Fruit fly (Drosophila melanogaster) whole organism, embryonic: ENCODE results near the gene CG43895.

Source experiments
- Antp ChIP-seq: fragments of 200-800 bp; sonication (Bioruptor generic); optimal IDR thresholded peaks from 3 replicates; lab custom pipeline; 2016; ENCODE audit warnings: missing biosample characterization, missing genetic modification characterization
- CG10147 ChIP-seq: fragments of 200-800 bp; sonication (Bioruptor generic); optimal IDR thresholded peaks from 2 replicates; lab custom pipeline; 2019; ENCODE audit warnings: missing biosample characterization, mild to moderate bottlenecking, missing genetic modification characterization, moderate library complexity
- CG10565 ChIP-seq: fragments of 200-800 bp; sonication (Bioruptor generic); optimal IDR thresholded peaks from 3 replicates; lab custom pipeline; 2016; ENCODE audit warnings: missing biosample characterization, mild to moderate bottlenecking, missing genetic modification characterization
- CG10979 ChIP-seq: fragments of 200-800 bp; sonication (Bioruptor generic); optimal IDR thresholded peaks from 2 replicates; lab custom pipeline; 2018; ENCODE audit warnings: missing biosample characterization, mild to moderate bottlenecking, missing genetic modification characterization, moderate library complexity
- CG11085 ChIP-seq: fragments of 200-800 bp; sonication (Bioruptor generic); IDR thresholded peaks from 2 replicates; pipeline ENCODE4 v1.3.6; 2022; ENCODE audit warnings: missing biosample characterization, missing genetic modification characterization
- CG12769 ChIP-seq: fragments of 200-800 bp; sonication (Bioruptor generic); optimal IDR thresholded peaks from 2 replicates; lab custom pipeline; 2019; ENCODE audit warnings: missing biosample characterization, mild to moderate bottlenecking, missing genetic modification characterization, moderate library complexity
- CG18619 ChIP-seq: fragments of 200-800 bp; sonication (Bioruptor generic); optimal IDR thresholded peaks from 3 replicates; lab custom pipeline; 2017; ENCODE audit warnings: missing biosample characterization, mild to moderate bottlenecking, missing genetic modification characterization
- CG2116 ChIP-seq: fragments of 200-800 bp; sonication (Bioruptor generic); optimal IDR thresholded peaks from 3 replicates; lab custom pipeline; 2018; ENCODE audit warnings: missing biosample characterization, mild to moderate bottlenecking, missing genetic modification characterization
- CG2678 ChIP-seq: fragments of 200-800 bp; sonication (Bioruptor generic); optimal IDR thresholded peaks from 3 replicates; lab custom pipeline; 2019; ENCODE audit warnings: missing biosample characterization, mild to moderate bottlenecking, missing genetic modification characterization, moderate library complexity
- CG6175 ChIP-seq: fragments of 200-800 bp; sonication (Bioruptor generic); IDR thresholded peaks from 3 replicates; pipeline ENCODE4 v1.3.6; 2022; ENCODE audit warnings: missing biosample characterization, missing genetic modification characterization
- CG6689 ChIP-seq: fragments of 200-800 bp; sonication (Bioruptor generic); IDR thresholded peaks from 2 replicates; pipeline ENCODE4 v1.3.6; 2022; ENCODE audit warnings: missing biosample characterization, missing genetic modification characterization
- CG7839 ChIP-seq: fragments of 200-800 bp; sonication (Bioruptor generic); optimal IDR thresholded peaks from 3 replicates; lab custom pipeline; 2018; ENCODE audit warnings: missing biosample characterization, mild to moderate bottlenecking, missing genetic modification characterization, moderate library complexity
- CG7928 ChIP-seq: fragments of 200-800 bp; sonication (Bioruptor generic); optimal IDR thresholded peaks from 2 replicates; lab custom pipeline; 2017; ENCODE audit warnings: missing biosample characterization, mild to moderate bottlenecking, missing genetic modification characterization
- CG7963 ChIP-seq: fragments of 200-800 bp; sonication (Bioruptor generic); IDR thresholded peaks from 3 replicates; pipeline ENCODE4 v1.3.6; 2022; ENCODE audit warnings: missing biosample characterization, missing genetic modification characterization; ENCODE audit not compliant: partially characterized antibody
- CG7987 ChIP-seq: fragments of 200-800 bp; sonication (Bioruptor generic); optimal IDR thresholded peaks from 2 replicates; lab custom pipeline; 2018; ENCODE audit warnings: missing biosample characterization, mild to moderate bottlenecking, missing genetic modification characterization, moderate library complexity
- CG8290 ChIP-seq, 3 experiments: fragments of 200-800 bp; sonication (Bioruptor generic); optimal IDR thresholded peaks; 2 replicates each; lab custom pipeline; 2016 to 2019; ENCODE audit warnings: missing biosample characterization in 3 of 3, missing genetic modification characterization in 3 of 3, mild to moderate bottlenecking in 2 of 3, moderate library complexity in 1 of 3
- CG8924 ChIP-seq: fragments of 200-800 bp; optimal IDR thresholded peaks from 3 replicates; lab custom pipeline; 2019; ENCODE audit warnings: missing biosample characterization, mild to moderate bottlenecking, missing genetic modification characterization, moderate library complexity
- Dip2 ChIP-seq: fragments of 200-800 bp; sonication (Bioruptor generic); IDR thresholded peaks from 2 replicates; pipeline ENCODE4 v1.3.6; 2022; ENCODE audit warnings: missing biosample characterization, missing genetic modification characterization
- Doc3 ChIP-seq: fragments of 200-800 bp; sonication (Bioruptor generic); IDR thresholded peaks from 3 replicates; pipeline ENCODE4 v1.3.6; 2022; ENCODE audit warnings: missing biosample characterization, missing genetic modification characterization; ENCODE audit not compliant: partially characterized antibody
- Dref ChIP-seq: fragments of 200-800 bp; sonication (Bioruptor generic); IDR thresholded peaks from 2 replicates; pipeline ENCODE4 v1.3.6; 2022; ENCODE audit warnings: missing biosample characterization, missing genetic modification characterization
- Fer2 ChIP-seq: fragments of 200-800 bp; sonication (Bioruptor generic); optimal IDR thresholded peaks from 2 replicates; lab custom pipeline; 2018; ENCODE audit warnings: missing biosample characterization, mild to moderate bottlenecking, missing genetic modification characterization, moderate library complexity
- Fer3 ChIP-seq: fragments of 200-800 bp; sonication (Bioruptor generic); optimal IDR thresholded peaks from 2 replicates; lab custom pipeline; 2018; ENCODE audit warnings: missing biosample characterization, mild to moderate bottlenecking, missing genetic modification characterization, moderate library complexity
- Gug ChIP-seq: fragments of 200-800 bp; sonication (Bioruptor generic); IDR thresholded peaks from 4 replicates; pipeline ENCODE4 v1.3.6; 2022; ENCODE audit warnings: missing biosample characterization, missing genetic modification characterization
- H2.0 ChIP-seq: fragments of 200-800 bp; sonication (Bioruptor generic); IDR thresholded peaks from 2 replicates; pipeline ENCODE4 v1.3.6; 2022; ENCODE audit warnings: missing biosample characterization, missing genetic modification characterization
- Hand ChIP-seq: fragments of 200-800 bp; sonication (Bioruptor generic); optimal IDR thresholded peaks from 2 replicates; lab custom pipeline; 2017; ENCODE audit warnings: mild to moderate bottlenecking, missing biosample characterization, missing genetic modification reagents, missing genetic modification characterization
- Hmx ChIP-seq: fragments of 200-800 bp; sonication (Bioruptor generic); optimal IDR thresholded peaks from 2 replicates; lab custom pipeline; 2016; ENCODE audit warnings: missing biosample characterization, missing genetic modification characterization
- Lpt ChIP-seq: fragments of >200 bp; optimal IDR thresholded peaks from 2 replicates; lab custom pipeline; 2018; ENCODE audit warnings: missing biosample characterization, missing genetic modification characterization
- Mes4 ChIP-seq: fragments of 200-800 bp; sonication (Bioruptor generic); optimal IDR thresholded peaks from 2 replicates; lab custom pipeline; 2016; ENCODE audit warnings: missing biosample characterization, missing genetic modification characterization
- Oaz ChIP-seq: fragments of 200-800 bp; sonication (Bioruptor generic); IDR thresholded peaks from 2 replicates; pipeline ENCODE4 v1.3.6; 2022; ENCODE audit warnings: missing biosample characterization, missing genetic modification characterization
- Six4 ChIP-seq: fragments of 200-800 bp; sonication (Bioruptor generic); optimal IDR thresholded peaks from 2 replicates; lab custom pipeline; 2016; ENCODE audit warnings: missing biosample characterization, missing genetic modification characterization
- Sry-β ChIP-seq: fragments of 200-800 bp; sonication (Bioruptor generic); optimal IDR thresholded peaks from 2 replicates; lab custom pipeline; 2018; ENCODE audit warnings: missing biosample characterization, mild to moderate bottlenecking, missing genetic modification characterization, moderate library complexity
- Taf1 ChIP-seq: fragments of 200-800 bp; sonication (Bioruptor generic); IDR thresholded peaks from 2 replicates; pipeline ENCODE4 v1.3.6; 2022; ENCODE audit warnings: missing biosample characterization, missing genetic modification characterization
- Usf ChIP-seq: fragments of 200-800 bp; sonication (Bioruptor generic); optimal IDR thresholded peaks from 2 replicates; lab custom pipeline; 2017; ENCODE audit warnings: missing genotype, missing biosample characterization, missing genetic modification characterization
- bcd ChIP-seq: fragments of 200-800 bp; sonication (Bioruptor generic); optimal IDR thresholded peaks from 2 replicates; lab custom pipeline; 2017; ENCODE audit warnings: missing biosample characterization, mild to moderate bottlenecking, missing genetic modification characterization
- croc ChIP-seq: fragments of 200-800 bp; sonication (Bioruptor generic); conservative IDR thresholded peaks from 3 replicates; pipeline ENCODE4 v1.3.6; 2022; ENCODE audit warnings: missing biosample characterization, missing genetic modification characterization
- crp ChIP-seq, 2 experiments: fragments of 200-800 bp; sonication (Bioruptor generic); optimal IDR thresholded peaks; 2 replicates in 1 of 2; 3 replicates in 1 of 2; lab custom pipeline; 2017; ENCODE audit warnings: missing biosample characterization in 2 of 2, missing genetic modification characterization in 2 of 2, mild to moderate bottlenecking in 1 of 2, moderate library complexity in 1 of 2
- dan ChIP-seq: fragments of 200-800 bp; sonication (Bioruptor generic); IDR thresholded peaks from 2 replicates; pipeline ENCODE4 v1.3.6; 2022; ENCODE audit warnings: missing biosample characterization, missing genetic modification characterization
- dimm ChIP-seq: fragments of 200-800 bp; sonication (Bioruptor generic); IDR thresholded peaks from 2 replicates; pipeline ENCODE4 v1.3.6; 2022; ENCODE audit warnings: missing biosample characterization, missing genetic modification characterization
- nom ChIP-seq: fragments of 200-800 bp; sonication (Bioruptor generic); optimal IDR thresholded peaks from 2 replicates; lab custom pipeline; 2017; ENCODE audit warnings: missing biosample characterization, missing genetic modification characterization, mild to moderate bottlenecking, moderate library complexity, missing genetic modification reagents
- oc ChIP-seq: fragments of 200-800 bp; sonication (Bioruptor generic); optimal IDR thresholded peaks from 2 replicates; lab custom pipeline; 2018; ENCODE audit warnings: missing biosample characterization, mild to moderate bottlenecking, missing genetic modification characterization, moderate library complexity
- otp ChIP-seq: fragments of 200-800 bp; sonication (Bioruptor generic); IDR thresholded peaks from 3 replicates; pipeline ENCODE4, ENCODE4 v1.3.6; 2022; ENCODE audit warnings: missing biosample characterization, missing genetic modification characterization
- p53 ChIP-seq: fragments of 200-800 bp; sonication (Bioruptor generic); optimal IDR thresholded peaks from 2 replicates; lab custom pipeline; 2016; ENCODE audit warnings: missing biosample characterization, missing genetic modification characterization
- prd ChIP-seq, 3 experiments: fragments of >200 bp in 2 of 3; fragments of 200-800 bp in 1 of 3; sonication (Bioruptor generic) in 1 of 3; optimal IDR thresholded peaks in 2 of 3; IDR thresholded peaks in 1 of 3; 2 replicates in 2 of 3; 3 replicates in 1 of 3; pipeline versions ENCODE4 v1.3.6 to Lab custom; 2017 to 2022; ENCODE audit warnings: missing biosample characterization in 1 of 3, missing genetic modification characterization in 1 of 3
- slou ChIP-seq: fragments of 200-800 bp; sonication (Bioruptor generic); optimal IDR thresholded peaks from 3 replicates; lab custom pipeline; 2016; ENCODE audit warnings: missing biosample characterization, missing genetic modification characterization
- slp2 ChIP-seq: fragments of 200-800 bp; sonication (Bioruptor generic); optimal IDR thresholded peaks from 2 replicates; lab custom pipeline; 2016; ENCODE audit warnings: missing biosample characterization, missing genetic modification characterization
- usp ChIP-seq: fragments of >200 bp; optimal IDR thresholded peaks from 2 replicates; lab custom pipeline; 2017; ENCODE audit warnings: missing biosample characterization, missing genetic modification characterization
- zf30C ChIP-seq: fragments of 200-800 bp; sonication (Bioruptor generic); optimal IDR thresholded peaks from 3 replicates; lab custom pipeline; 2018; ENCODE audit warnings: missing biosample characterization, mild to moderate bottlenecking, missing genetic modification characterization

Gene CG43895

dm6 chr3L:21839720-21840641, 26.5 kb upstream of the CG43895 start (continued):
- TF ChIP-seq CG8290 (GFP tag; optimal IDR thresholded peaks at IDR 0.05; lab: Kevin White, UChicago) = peak; percentile 86
- peak; percentile 18 to 81 for TF ChIP-seq CG8290 (tag; optimal IDR thresholded peaks at IDR 0.05; lab: Kevin White, UChicago)
- peak; percentile 72 for TF ChIP-seq CG6175 (GFP tag; lab: Robert Waterston, UW)
- TF ChIP-seq usp (GFP tag; lab: Kevin White, UChicago) = no peak
- peak; percentile 79 for TF ChIP-seq Hand (GFP tag; lab: Kevin White, UChicago)
- no peak for TF ChIP-seq Doc3 (GFP tag; lab: Robert Waterston, UW)
- TF ChIP-seq CG11085 (GFP tag; lab: Robert Waterston, UW) = peak; percentile 76
- peak; percentile 88 for TF ChIP-seq Antp
- TF ChIP-seq CG7963 (GFP tag; lab: Robert Waterston, UW) = no peak
- TF ChIP-seq oc (tag; lab: Kevin White, UChicago) = peak; percentile 87
- peak; percentile 93 for TF ChIP-seq Six4 (GFP tag; lab: Kevin White, UChicago)
- peak; percentile 85 for TF ChIP-seq Taf1 (GFP tag; lab: Robert Waterston, UW)
- peak; percentile 95 for TF ChIP-seq CG2678 (tag; lab: Kevin White, UChicago)
- TF ChIP-seq Mes4 (GFP tag; lab: Kevin White, UChicago) = peak; percentile 92
- peak; percentile 95 for TF ChIP-seq CG7839 (tag; lab: Kevin White, UChicago)
- TF ChIP-seq CG8924 (tag; lab: Kevin White, UChicago) = peak; percentile 94
- TF ChIP-seq CG18619 (GFP tag; lab: Kevin White, UChicago) = peak; percentile 93
- TF ChIP-seq CG6689 (GFP tag; lab: Robert Waterston, UW) = peak; percentile 95
- TF ChIP-seq CG12769 (tag; lab: Kevin White, UChicago) = peak; percentile 88
- TF ChIP-seq slp2 (GFP tag; lab: Kevin White, UChicago) = peak; percentile 95
- TF ChIP-seq Gug = peak; percentile 87
- TF ChIP-seq zf30C (GFP tag; lab: Kevin White, UChicago) = no peak
- peak; percentile 62; the same call in 1 of the 2 replicates for TF ChIP-seq dimm
- peak; percentile 73 for TF ChIP-seq CG2116
- peak; percentile 85 for TF ChIP-seq croc
- TF ChIP-seq Usf = peak; percentile 84
- TF ChIP-seq otp (GFP tag; lab: Robert Waterston, UW) = peak; percentile 86
- TF ChIP-seq p53 (GFP tag; lab: Kevin White, UChicago) = peak; percentile 71
- TF ChIP-seq Fer3 (tag; lab: Kevin White, UChicago) = peak; percentile 90
- TF ChIP-seq crp (GFP tag; optimal IDR thresholded peaks at IDR 0.05; lab: Kevin White, UChicago) = peak; percentile 36 to 81
- peak; percentile 89 for TF ChIP-seq nom
- peak; percentile 84 for TF ChIP-seq Oaz (GFP tag; lab: Robert Waterston, UW)
- peak; percentile 92 for TF ChIP-seq CG10147
- TF ChIP-seq Lpt (GFP tag; lab: Kevin White, UChicago) = no peak
- TF ChIP-seq dan (GFP tag; lab: Robert Waterston, UW) = peak; percentile 65; the same call in 1 of the 2 replicates
- TF ChIP-seq CG10565 (GFP tag; lab: Kevin White, UChicago) = peak; percentile 67
- TF ChIP-seq bcd (GFP tag; lab: Kevin White, UChicago) = peak; percentile 94
- TF ChIP-seq CG7928 = peak; percentile 72
- TF ChIP-seq Hmx (GFP tag; lab: Kevin White, UChicago) = peak; percentile 89
- peak; percentile 50 for TF ChIP-seq Sry-β (GFP tag; lab: Kevin White, UChicago)
- TF ChIP-seq Dref (GFP tag; lab: Robert Waterston, UW) = peak; percentile 48
- TF ChIP-seq CG7987 (GFP tag; lab: Kevin White, UChicago) = peak; percentile 69
- peak; percentile 92 for TF ChIP-seq CG10979
- peak; percentile 66; the same call in 1 of the 2 replicates for TF ChIP-seq Dip2 (GFP tag; lab: Robert Waterston, UW)
- no peak for TF ChIP-seq prd (optimal IDR thresholded peaks at IDR 0.05; lab: Kevin White, UChicago)
- peak; percentile 94 for TF ChIP-seq prd (GFP tag; IDR thresholded peaks at IDR 0.05; lab: Robert Waterston, UW)
- TF ChIP-seq H2.0 = peak; percentile 83
- TF ChIP-seq slou (GFP tag; lab: Kevin White, UChicago) = peak; percentile 87
- peak; percentile 78 for TF ChIP-seq Fer2 (tag; lab: Kevin White, UChicago)
